Fruit fly (Drosophila melanogaster) whole organism, embryonic: ENCODE data around the gene CG32192.

Source experiments
- Adf1 ChIP-seq: fragments of 200-800 bp; sonication (Bioruptor generic); IDR thresholded peaks from 2 replicates; pipeline ENCODE4 v1.3.6; 2022; ENCODE audit warnings: missing biosample characterization, missing genetic modification characterization
- Bdp1 ChIP-seq: fragments of 200-800 bp; sonication (Bioruptor generic); optimal IDR thresholded peaks from 3 replicates; lab custom pipeline; 2016; ENCODE audit warnings: missing biosample characterization, missing genetic modification characterization
- Blimp-1 ChIP-seq: fragments of 200-800 bp; sonication (Bioruptor generic); optimal IDR thresholded peaks from 3 replicates; lab custom pipeline; 2018; ENCODE audit warnings: missing biosample characterization, missing genetic modification characterization, mild to moderate bottlenecking, moderate library complexity, missing genetic modification reagents
- CG14710 ChIP-seq: fragments of 200-800 bp; sonication (Bioruptor generic); optimal IDR thresholded peaks from 3 replicates; lab custom pipeline; 2019; ENCODE audit warnings: missing biosample characterization, mild to moderate bottlenecking, missing genetic modification characterization, moderate library complexity
- CG1529 ChIP-seq: fragments of 200-800 bp; sonication (Bioruptor generic); optimal IDR thresholded peaks from 3 replicates; lab custom pipeline; 2018; ENCODE audit warnings: missing biosample characterization, missing genetic modification characterization
- CG15514 ChIP-seq: fragments of 200-800 bp; sonication (Bioruptor generic); optimal IDR thresholded peaks from 3 replicates; lab custom pipeline; 2017; ENCODE audit warnings: missing biosample characterization, missing genetic modification characterization, mild to moderate bottlenecking, moderate library complexity, missing genetic modification reagents
- CG1603 ChIP-seq: fragments of 200-800 bp; sonication (Bioruptor generic); optimal IDR thresholded peaks from 2 replicates; lab custom pipeline; 2019; ENCODE audit warnings: missing biosample characterization, mild to moderate bottlenecking, missing genetic modification characterization, moderate library complexity
- CG17361 ChIP-seq: fragments of 200-800 bp; sonication (Bioruptor generic); IDR thresholded peaks from 3 replicates; pipeline ENCODE4 v1.3.6; 2022; ENCODE audit warnings: missing biosample characterization, missing genetic modification characterization
- CG18599 ChIP-seq: fragments of 200-800 bp; sonication (Bioruptor generic); optimal IDR thresholded peaks from 3 replicates; lab custom pipeline; 2017; ENCODE audit warnings: missing biosample characterization, missing genetic modification characterization, mild to moderate bottlenecking, moderate library complexity, missing genetic modification reagents
- CG2116 ChIP-seq: fragments of 200-800 bp; sonication (Bioruptor generic); optimal IDR thresholded peaks from 3 replicates; lab custom pipeline; 2018; ENCODE audit warnings: missing biosample characterization, mild to moderate bottlenecking, missing genetic modification characterization
- CG2678 ChIP-seq: fragments of 200-800 bp; sonication (Bioruptor generic); optimal IDR thresholded peaks from 3 replicates; lab custom pipeline; 2019; ENCODE audit warnings: missing biosample characterization, mild to moderate bottlenecking, missing genetic modification characterization, moderate library complexity
- CG2875 ChIP-seq: fragments of 200-800 bp; sonication (Bioruptor generic); optimal IDR thresholded peaks from 2 replicates; lab custom pipeline; 2017; ENCODE audit warnings: missing biosample characterization, mild to moderate bottlenecking, missing genetic modification characterization, missing genetic modification reagents
- CG31224 ChIP-seq: fragments of 200-800 bp; sonication (Bioruptor generic); IDR thresholded peaks from 2 replicates; pipeline ENCODE4 v1.3.6; 2022; ENCODE audit warnings: missing biosample characterization, missing genetic modification characterization
- CG34422 ChIP-seq: fragments of 200-800 bp; sonication (Bioruptor generic); IDR thresholded peaks from 3 replicates; pipeline ENCODE4 v1.3.6; 2022; ENCODE audit warnings: missing biosample characterization, missing genetic modification characterization
- CG3838 ChIP-seq: fragments of 200-800 bp; sonication (Bioruptor generic); optimal IDR thresholded peaks from 3 replicates; lab custom pipeline; 2016; ENCODE audit warnings: missing biosample characterization, missing genetic modification characterization
- CG5245 ChIP-seq: fragments of 200-800 bp; sonication (Bioruptor generic); optimal IDR thresholded peaks from 3 replicates; lab custom pipeline; 2016; ENCODE audit warnings: missing biosample characterization, missing genetic modification characterization
- CG8281 ChIP-seq: fragments of 200-800 bp; sonication (Bioruptor generic); optimal IDR thresholded peaks from 2 replicates; lab custom pipeline; 2018; ENCODE audit warnings: missing biosample characterization, mild to moderate bottlenecking, missing genetic modification characterization, moderate library complexity
- CkIIα-i1 ChIP-seq: fragments of 200-800 bp; sonication (Bioruptor generic); IDR thresholded peaks from 2 replicates; pipeline ENCODE4 v1.3.6; 2022; ENCODE audit warnings: missing biosample characterization, missing genetic modification characterization
- Doc2 ChIP-seq: fragments of 200-800 bp; sonication (Bioruptor generic); IDR thresholded peaks from 2 replicates; pipeline ENCODE4 v1.3.6; 2022; ENCODE audit warnings: missing biosample characterization, missing genetic modification characterization
- Gsc ChIP-seq: fragments of 200-800 bp; sonication (Bioruptor generic); IDR thresholded peaks from 2 replicates; pipeline ENCODE4 v1.3.6; 2022; ENCODE audit warnings: missing biosample characterization, missing genetic modification characterization
- HHEX ChIP-seq: fragments of 200-800 bp; sonication (Bioruptor generic); optimal IDR thresholded peaks from 3 replicates; lab custom pipeline; 2017; ENCODE audit warnings: missing biosample characterization, mild to moderate bottlenecking, missing genetic modification characterization, missing genetic modification reagents
- Hr78 ChIP-seq, 2 experiments: fragments of 200-800 bp in 1 of 2; fragments of >200 bp in 1 of 2; sonication (Bioruptor generic) in 1 of 2; optimal IDR thresholded peaks; 2 replicates each; lab custom pipeline; 2017 to 2019; ENCODE audit warnings: missing biosample characterization in 2 of 2, missing genetic modification characterization in 2 of 2, mild to moderate bottlenecking in 1 of 2, moderate library complexity in 1 of 2
- Lim3 ChIP-seq: fragments of 200-800 bp; sonication (Bioruptor generic); IDR thresholded peaks from 2 replicates; pipeline ENCODE4 v1.3.6; 2022; ENCODE audit warnings: missing biosample characterization, missing genetic modification characterization
- Med ChIP-seq: fragments of 200-800 bp; sonication (Bioruptor generic); peaks from one replicate; lab custom pipeline; 2016; ENCODE audit warnings: missing biosample characterization, missing genetic modification characterization, mild to moderate bottlenecking, inconsistent platforms, moderate library complexity
- Rfx ChIP-seq: fragments of 200-800 bp; sonication (Bioruptor generic); IDR thresholded peaks from 2 replicates; pipeline ENCODE4 v1.3.6; 2022; ENCODE audit warnings: missing biosample characterization, missing genetic modification characterization
- Sry-β ChIP-seq: fragments of 200-800 bp; sonication (Bioruptor generic); optimal IDR thresholded peaks from 2 replicates; lab custom pipeline; 2018; ENCODE audit warnings: missing biosample characterization, mild to moderate bottlenecking, missing genetic modification characterization, moderate library complexity
- abd-A ChIP-seq: fragments of 200-800 bp; sonication (Bioruptor generic); optimal IDR thresholded peaks from 3 replicates; lab custom pipeline; 2019; ENCODE audit warnings: missing biosample characterization, mild to moderate bottlenecking, missing genetic modification characterization, moderate library complexity
- aop ChIP-seq: fragments of 200-800 bp; sonication (Bioruptor generic); IDR thresholded peaks from 2 replicates; pipeline ENCODE4 v1.3.6; 2022; ENCODE audit warnings: missing biosample characterization, missing genetic modification characterization
- ap ChIP-seq: fragments of 200-800 bp; sonication (Bioruptor generic); IDR thresholded peaks from 2 replicates; pipeline ENCODE4 v1.3.6; 2022; ENCODE audit warnings: missing biosample characterization, missing genetic modification characterization
- ara ChIP-seq: fragments of 200-800 bp; sonication (Bioruptor generic); IDR thresholded peaks from 2 replicates; pipeline ENCODE4 v1.3.6; 2022; ENCODE audit warnings: missing biosample characterization, missing genetic modification characterization
- ato ChIP-seq: fragments of 200-800 bp; sonication (Bioruptor generic); IDR thresholded peaks from 2 replicates; pipeline ENCODE4 v1.3.6; 2022; ENCODE audit warnings: missing biosample characterization, missing genetic modification characterization; ENCODE audit not compliant: partially characterized antibody
- cwo ChIP-seq: fragments of 200-800 bp; sonication (Bioruptor generic); optimal IDR thresholded peaks from 3 replicates; lab custom pipeline; 2017; ENCODE audit warnings: missing biosample characterization, missing genetic modification characterization, mild to moderate bottlenecking, moderate library complexity, missing genetic modification reagents
- ewg ChIP-seq: fragments of 200-800 bp; sonication (Bioruptor generic); optimal IDR thresholded peaks from 3 replicates; lab custom pipeline; 2017; ENCODE audit warnings: mild to moderate bottlenecking, missing biosample characterization, missing genetic modification reagents, missing genetic modification characterization
- fd96Cb ChIP-seq: fragments of 200-800 bp; sonication (Bioruptor generic); optimal IDR thresholded peaks from 2 replicates; lab custom pipeline; 2018; ENCODE audit warnings: missing biosample characterization, mild to moderate bottlenecking, missing genetic modification characterization, moderate library complexity
- fru ChIP-seq: fragments of >200 bp; optimal IDR thresholded peaks from 2 replicates; lab custom pipeline; 2017
- grn ChIP-seq: fragments of 200-800 bp; sonication (Bioruptor generic); optimal IDR thresholded peaks from 3 replicates; lab custom pipeline; 2017; ENCODE audit warnings: missing biosample characterization, missing genetic modification characterization
- hbn ChIP-seq: fragments of 200-800 bp; sonication (Bioruptor generic); IDR thresholded peaks from 2 replicates; pipeline ENCODE4 v1.3.6; 2022; ENCODE audit warnings: missing biosample characterization, missing genetic modification characterization; ENCODE audit not compliant: partially characterized antibody
- mam ChIP-seq: fragments of 200-800 bp; sonication (Bioruptor generic); optimal IDR thresholded peaks from 3 replicates; lab custom pipeline; 2016; ENCODE audit warnings: missing biosample characterization, missing genetic modification characterization
- pzg ChIP-seq: fragments of 200-800 bp; sonication (Bioruptor generic); optimal IDR thresholded peaks from 3 replicates; lab custom pipeline; 2018; ENCODE audit warnings: missing biosample characterization, mild to moderate bottlenecking, missing genetic modification characterization, moderate library complexity
- row ChIP-seq: fragments of 200-800 bp; sonication (Bioruptor generic); IDR thresholded peaks from 3 replicates; pipeline ENCODE4 v1.3.6; 2022; ENCODE audit warnings: missing biosample characterization, missing genetic modification characterization
- sc ChIP-seq, 3 experiments: fragments of >200 bp in 2 of 3; fragments of 200-800 bp in 1 of 3; sonication (Bioruptor generic) in 1 of 3; optimal IDR thresholded peaks; 2 replicates in 2 of 3; 3 replicates in 1 of 3; lab custom pipeline; 2017; ENCODE audit warnings: mild to moderate bottlenecking in 1 of 3, missing biosample characterization in 1 of 3, missing genetic modification characterization in 1 of 3, missing genetic modification reagents in 1 of 3
- scrt ChIP-seq: fragments of 200-800 bp; sonication (Bioruptor generic); optimal IDR thresholded peaks from 2 replicates; lab custom pipeline; 2018; ENCODE audit warnings: missing biosample characterization, mild to moderate bottlenecking, missing genetic modification characterization, moderate library complexity
- tgo ChIP-seq: fragments of 200-800 bp; sonication (Bioruptor generic); IDR thresholded peaks from 3 replicates; pipeline ENCODE4 v1.3.6; 2022; ENCODE audit warnings: missing biosample characterization, missing genetic modification characterization
- twi ChIP-seq: fragments of 200-800 bp; optimal IDR thresholded peaks from 2 replicates; lab custom pipeline; 2019; ENCODE audit warnings: missing biosample characterization, mild to moderate bottlenecking, missing genetic modification characterization, moderate library complexity
- tx ChIP-seq: fragments of 200-800 bp; sonication (Bioruptor generic); optimal IDR thresholded peaks from 2 replicates; lab custom pipeline; 2016; ENCODE audit warnings: missing biosample characterization, missing genetic modification characterization
- vnd ChIP-seq: fragments of 200-800 bp; sonication (Bioruptor generic); IDR thresholded peaks from 3 replicates; pipeline ENCODE4 v1.3.6; 2022; ENCODE audit warnings: missing biosample characterization, missing genetic modification characterization; ENCODE audit not compliant: partially characterized antibody

The CG32192 gene

DNA sequence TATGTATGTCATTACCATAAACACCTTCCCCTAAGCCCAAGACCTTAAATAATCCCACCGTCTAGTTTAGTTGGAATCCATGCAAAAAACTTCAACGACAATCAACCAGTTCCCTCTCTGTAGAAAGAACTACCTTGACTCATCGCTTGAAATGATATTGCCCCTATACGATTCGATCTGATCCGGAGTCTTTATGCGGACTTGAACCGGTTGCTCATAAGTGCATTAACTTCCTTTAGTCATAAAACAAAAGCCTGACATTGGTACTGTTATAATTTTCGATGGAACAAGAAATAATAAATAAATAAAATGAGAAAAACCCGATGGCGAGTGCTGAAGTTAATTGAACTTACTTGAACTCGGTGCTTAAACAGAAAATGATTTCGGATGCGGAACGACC is 42.6 kb upstream of the CG32192 start:
- TF ChIP-seq fru (lab: Kevin White, UChicago): no peak
- 0 out of 2 replicates have a peak, but pooled peaks have one; percentile 20 for TF ChIP-seq Rfx (GFP tag; lab: Robert Waterston, UW)
- TF ChIP-seq Med (GFP tag; lab: Kevin White, UChicago): peak; percentile 55

DNA sequence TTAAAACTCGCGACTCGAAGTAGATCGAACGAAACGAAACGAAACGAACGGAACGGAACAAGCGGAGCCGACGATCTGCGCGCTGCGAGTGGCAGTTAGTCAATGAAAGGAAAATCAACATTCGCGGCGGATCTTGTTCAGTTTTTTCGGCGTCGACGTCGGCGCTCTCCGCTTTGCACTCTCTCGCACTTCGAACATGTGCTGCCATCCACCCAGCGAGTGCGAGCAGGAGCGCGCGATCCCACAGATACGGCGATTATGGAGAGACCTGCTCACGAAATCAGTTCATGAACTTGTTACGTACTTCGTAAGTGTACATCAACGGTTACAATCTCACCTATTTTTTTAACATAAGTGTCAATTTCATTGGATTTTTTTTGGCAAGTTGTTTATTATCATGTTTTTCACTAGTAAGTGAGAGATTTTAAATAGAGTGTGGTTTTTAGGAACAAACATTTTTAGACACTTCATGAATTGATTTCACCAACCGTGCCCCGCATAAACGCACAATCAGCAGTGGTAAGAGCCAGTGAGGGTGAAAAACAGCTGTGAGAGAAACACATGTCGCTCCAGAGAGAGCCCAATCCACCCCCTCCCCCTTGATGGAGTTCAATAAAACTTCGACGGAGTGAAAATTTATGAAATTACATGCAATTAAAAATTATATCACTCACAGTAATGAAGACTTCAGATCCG is 40.6 kb upstream of the CG32192 start:
- TF ChIP-seq abd-A (peak; percentile 34), CG2116 (GFP tag; lab: Kevin White, UChicago) (peak; percentile 75), Adf1 (GFP tag; lab: Robert Waterston, UW) (peak; percentile 82), cwo (GFP tag; lab: Kevin White, UChicago) (peak; percentile 91), ara (peak; percentile 86), aop (GFP tag; lab: Robert Waterston, UW) (no peak), CG3838 (peak; percentile 69), Sry-β (peak; percentile 41), Hr78 (GFP tag; optimal IDR thresholded peaks at IDR 0.05; lab: Kevin White, UChicago) (peak in 1 of 2 experiments; percentile 91), fd96Cb (tag; lab: Kevin White, UChicago) (peak; percentile 91), CG2875 (GFP tag; lab: Kevin White, UChicago) (peak; percentile 83), Doc2 (no peak; the same call in 1 of the 2 replicates), hbn (GFP tag; lab: Robert Waterston, UW) (no peak), CG14710 (tag; lab: Kevin White, UChicago) (peak; percentile 96), CG1529 (GFP tag; lab: Kevin White, UChicago) (peak; percentile 93), CG1603 (tag; lab: Kevin White, UChicago) (peak; percentile 78), CG34422 (GFP tag; lab: Robert Waterston, UW) (peak; percentile 88), row (GFP tag; lab: Robert Waterston, UW) (peak; percentile 98), CkIIα-i1 (GFP tag; lab: Robert Waterston, UW) (no peak), CG18599 (GFP tag; lab: Kevin White, UChicago) (peak; percentile 96), ap (GFP tag; lab: Robert Waterston, UW) (peak; percentile 71), ato (GFP tag; lab: Robert Waterston, UW) (0 out of 2 replicates have a peak, but pooled peaks have one; percentile 31), CG31224 (GFP tag; lab: Robert Waterston, UW) (peak; percentile 64), Lim3 (peak; percentile 32; the same call in 1 of the 2 replicates), Blimp-1 (GFP tag; lab: Kevin White, UChicago) (peak; percentile 91), sc (optimal IDR thresholded peaks at IDR 0.05; lab: Kevin White, UChicago) (no peak), sc (GFP tag; optimal IDR thresholded peaks at IDR 0.05; lab: Kevin White, UChicago) (peak; percentile 84), scrt (GFP tag; lab: Kevin White, UChicago) (peak; percentile 92), mam (peak; percentile 92), ewg (GFP tag; lab: Kevin White, UChicago) (peak; percentile 81), twi (tag; lab: Kevin White, UChicago) (peak; percentile 95), CG17361 (peak; percentile 94), tx (GFP tag; lab: Kevin White, UChicago) (peak; percentile 90), Gsc (no peak; the same call in 1 of the 2 replicates), CG2678 (peak; percentile 97), CG15514 (GFP tag; lab: Kevin White, UChicago) (peak; percentile 83), CG5245 (GFP tag; lab: Kevin White, UChicago) (peak; percentile 77), Bdp1 (GFP tag; lab: Kevin White, UChicago) (peak; percentile 80), grn (GFP tag; lab: Kevin White, UChicago) (peak; percentile 90), tgo (GFP tag; lab: Robert Waterston, UW) (peak; percentile 86), vnd (GFP tag; lab: Robert Waterston, UW) (no peak), CG8281 (peak; percentile 80), HHEX (GFP tag; lab: Kevin White, UChicago) (peak; percentile 90), pzg (GFP tag; lab: Kevin White, UChicago) (peak; percentile 6)
